Worm (Caenorhabditis elegans) whole organism, L1 larva: ENCODE data around the gene T09A5.15.

ENCODE experiments used
- blmp-1 ChIP-seq: fragments of 150-350 bp; optimal IDR thresholded peaks from 2 replicates; lab custom pipeline; 2014; ENCODE audit warnings: missing biosample characterization, missing genetic modification characterization
- elt-2 ChIP-seq: sonication (generic microtip); optimal IDR thresholded peaks from 2 replicates; lab custom pipeline; 2016; ENCODE audit warnings: missing genetic modification characterization, mild to moderate bottlenecking, inconsistent platforms, missing compliant biosample characterization, missing genetic modification reagents
- elt-3 ChIP-seq, 6 experiments: fragments of 150-350 bp in 1 of 6; sonication (generic microtip); optimal IDR thresholded peaks; 2 replicates each; lab custom pipeline; 2017 to 2018; ENCODE audit warnings: missing biosample characterization in 6 of 6, missing genetic modification characterization in 6 of 6, inconsistent platforms in 1 of 6
- fos-1 ChIP-seq: fragments of 150-350 bp; optimal IDR thresholded peaks from 2 replicates; lab custom pipeline; 2014; ENCODE audit warnings: missing biosample characterization, missing genetic modification characterization
- mab-9 ChIP-seq: fragments of 200-800 bp; sonication (Bioruptor generic); IDR thresholded peaks from 2 replicates; pipeline ENCODE4 v1.3.6; 2022; ENCODE audit warnings: missing genetic modification reagents, missing genetic modification characterization, missing compliant biosample characterization
- nhr-237 ChIP-seq: fragments of 150-350 bp; optimal IDR thresholded peaks from 2 replicates; lab custom pipeline; 2014; ENCODE audit warnings: missing biosample characterization, missing genetic modification characterization
- pax-3 ChIP-seq: fragments of 200-800 bp; sonication (Bioruptor generic); optimal IDR thresholded peaks from 2 replicates; lab custom pipeline; 2018; ENCODE audit warnings: mild to moderate bottlenecking, missing genetic modification characterization, moderate library complexity, missing compliant biosample characterization
- skn-1 ChIP-seq: fragments of 150-350 bp; optimal IDR thresholded peaks from 2 replicates; lab custom pipeline; 2014; ENCODE audit warnings: missing biosample characterization, missing genetic modification characterization
- unc-130 ChIP-seq: fragments of 150-350 bp; optimal IDR thresholded peaks from 2 replicates; lab custom pipeline; 2017; ENCODE audit warnings: missing biosample characterization, missing genetic modification characterization, inconsistent platforms
- unc-62 ChIP-seq: fragments of 150-350 bp; optimal IDR thresholded peaks from 2 replicates; lab custom pipeline; 2014; ENCODE audit warnings: missing biosample characterization, missing genetic modification reagents, missing genetic modification characterization
- vab-15 ChIP-seq: sonication (generic microtip); optimal IDR thresholded peaks from 2 replicates; lab custom pipeline; 2017; ENCODE audit warnings: missing genotype, mild to moderate bottlenecking, missing genetic modification characterization, missing compliant biosample characterization

- TF ChIP-seq nhr-237 (no peak), blmp-1 (no peak), elt-3 (tag; optimal IDR thresholded peaks at IDR 0.05; lab: Kevin White, UChicago) (no peak), skn-1 (tag; lab: Kevin White, UChicago) (no peak), mab-9 (no peak), unc-62 (GFP tag; lab: Kevin White, UChicago) (no peak), fos-1 (no peak), pax-3 (tag; lab: Kevin White, UChicago) (no peak), unc-130 (tag; lab: Kevin White, UChicago) (no peak), elt-2 (no peak), vab-15 (tag; lab: Kevin White, UChicago) (no peak)
Observed at ce11 chrII:7849697-7850096, 8.1 kb upstream of the T09A5.15 start, which contains the start of gene acr-7.
